Fruit fly (Drosophila melanogaster) whole organism, embryonic: ENCODE measurements around the gene TotZ.

Experiments
- CG11085 ChIP-seq: fragments of 200-800 bp; sonication (Bioruptor generic); IDR thresholded peaks from 2 replicates; pipeline ENCODE4 v1.3.6; 2022; ENCODE audit warnings: missing biosample characterization, missing genetic modification characterization
- CG11560 ChIP-seq: fragments of 200-800 bp; sonication (Bioruptor generic); IDR thresholded peaks from 3 replicates; pipeline ENCODE4 v1.3.6; 2022; ENCODE audit warnings: missing biosample characterization, missing genetic modification characterization
- CG11696 ChIP-seq: fragments of 200-800 bp; sonication (Bioruptor generic); IDR thresholded peaks from 2 replicates; pipeline ENCODE4 v1.3.6; 2022; ENCODE audit warnings: missing biosample characterization, missing genetic modification characterization
- CG1233 ChIP-seq: fragments of 200-800 bp; sonication (Bioruptor generic); optimal IDR thresholded peaks from 4 replicates; lab custom pipeline; 2018; ENCODE audit warnings: missing biosample characterization, mild to moderate bottlenecking, missing genetic modification characterization
- CG15269 ChIP-seq: fragments of 200-800 bp; sonication (Bioruptor generic); optimal IDR thresholded peaks from 2 replicates; lab custom pipeline; 2018; ENCODE audit warnings: missing biosample characterization, mild to moderate bottlenecking, missing genetic modification characterization, moderate library complexity
- CG18262 ChIP-seq: fragments of 200-800 bp; optimal IDR thresholded peaks from 3 replicates; lab custom pipeline; 2019; ENCODE audit warnings: missing biosample characterization, mild to moderate bottlenecking, missing genetic modification characterization, moderate library complexity
- CG18599 ChIP-seq: fragments of 200-800 bp; sonication (Bioruptor generic); optimal IDR thresholded peaks from 3 replicates; lab custom pipeline; 2017; ENCODE audit warnings: missing biosample characterization, missing genetic modification characterization, mild to moderate bottlenecking, moderate library complexity, missing genetic modification reagents
- CG2116 ChIP-seq: fragments of 200-800 bp; sonication (Bioruptor generic); optimal IDR thresholded peaks from 3 replicates; lab custom pipeline; 2018; ENCODE audit warnings: missing biosample characterization, mild to moderate bottlenecking, missing genetic modification characterization
- CG2120 ChIP-seq: fragments of 200-800 bp; sonication (Bioruptor generic); optimal IDR thresholded peaks from 3 replicates; lab custom pipeline; 2016; ENCODE audit warnings: missing biosample characterization, missing genetic modification characterization
- CG2199 ChIP-seq: fragments of 200-800 bp; sonication (Bioruptor generic); IDR thresholded peaks from 3 replicates; pipeline ENCODE4 v1.3.6; 2022; ENCODE audit warnings: missing biosample characterization, missing genetic modification characterization
- CG2712 ChIP-seq: fragments of 200-800 bp; optimal IDR thresholded peaks from 3 replicates; lab custom pipeline; 2019; ENCODE audit warnings: missing biosample characterization, mild to moderate bottlenecking, missing genetic modification characterization, moderate library complexity
- CG30020 ChIP-seq: fragments of 200-800 bp; optimal IDR thresholded peaks from 2 replicates; lab custom pipeline; 2019; ENCODE audit warnings: missing biosample characterization, mild to moderate bottlenecking, missing genetic modification characterization, moderate library complexity
- CG3163 ChIP-seq: fragments of 200-800 bp; sonication (Bioruptor generic); optimal IDR thresholded peaks from 3 replicates; lab custom pipeline; 2016; ENCODE audit warnings: missing biosample characterization, missing genetic modification characterization
- CG43689 ChIP-seq: fragments of 200-800 bp; sonication (Bioruptor generic); IDR thresholded peaks from 2 replicates; pipeline ENCODE4 v1.3.6; 2022; ENCODE audit warnings: missing biosample characterization, missing genetic modification characterization
- CG4424 ChIP-seq: fragments of 200-800 bp; sonication (Bioruptor generic); optimal IDR thresholded peaks from 3 replicates; lab custom pipeline; 2016; ENCODE audit warnings: missing biosample characterization, missing genetic modification characterization
- CG6254 ChIP-seq: fragments of 200-800 bp; sonication (Bioruptor generic); optimal IDR thresholded peaks from 3 replicates; lab custom pipeline; 2017; ENCODE audit warnings: mild to moderate bottlenecking, missing biosample characterization, missing genetic modification reagents, missing genetic modification characterization
- CG7357 ChIP-seq: fragments of 200-800 bp; sonication (Bioruptor generic); IDR thresholded peaks from 3 replicates; pipeline ENCODE4 v1.3.6; 2022; ENCODE audit warnings: missing biosample characterization, missing genetic modification characterization
- CG7987 ChIP-seq: fragments of 200-800 bp; sonication (Bioruptor generic); optimal IDR thresholded peaks from 2 replicates; lab custom pipeline; 2018; ENCODE audit warnings: missing biosample characterization, mild to moderate bottlenecking, missing genetic modification characterization, moderate library complexity
- CG8924 ChIP-seq: fragments of 200-800 bp; optimal IDR thresholded peaks from 3 replicates; lab custom pipeline; 2019; ENCODE audit warnings: missing biosample characterization, mild to moderate bottlenecking, missing genetic modification characterization, moderate library complexity
- CG9215 ChIP-seq: fragments of 200-800 bp; sonication (Bioruptor generic); IDR thresholded peaks from 2 replicates; pipeline ENCODE4 v1.3.6; 2022; ENCODE audit warnings: missing biosample characterization, missing genetic modification characterization
- CG9609 ChIP-seq: fragments of 200-800 bp; sonication (Bioruptor generic); optimal IDR thresholded peaks from 3 replicates; lab custom pipeline; 2016; ENCODE audit warnings: missing biosample characterization, missing genetic modification characterization
- E2f1 ChIP-seq: fragments of 200-800 bp; sonication (Bioruptor generic); IDR thresholded peaks from 2 replicates; pipeline ENCODE4 v1.3.6; 2022; ENCODE audit warnings: missing biosample characterization, missing genetic modification characterization
- Elba2 ChIP-seq: fragments of 200-800 bp; sonication (Bioruptor generic); optimal IDR thresholded peaks from 3 replicates; lab custom pipeline; 2016; ENCODE audit warnings: missing biosample characterization, missing genetic modification characterization
- Hey ChIP-seq: fragments of 200-800 bp; sonication (Bioruptor generic); optimal IDR thresholded peaks from 3 replicates; lab custom pipeline; 2018; ENCODE audit warnings: missing biosample characterization, mild to moderate bottlenecking, missing genetic modification characterization
- Hmr ChIP-seq: fragments of 200-800 bp; sonication (Bioruptor generic); optimal IDR thresholded peaks from 3 replicates; lab custom pipeline; 2017; ENCODE audit warnings: mild to moderate bottlenecking, missing biosample characterization, missing genetic modification reagents, missing genetic modification characterization
- Hr3 ChIP-seq: fragments of 200-800 bp; sonication (Bioruptor generic); optimal IDR thresholded peaks from 3 replicates; lab custom pipeline; 2016; ENCODE audit warnings: missing biosample characterization, missing genetic modification characterization
- MBD-R2 ChIP-seq: fragments of 200-800 bp; sonication (Bioruptor generic); IDR thresholded peaks from 2 replicates; pipeline ENCODE4 v1.3.6; 2022; ENCODE audit warnings: missing biosample characterization, missing genetic modification characterization
- Mrtf ChIP-seq: fragments of 200-800 bp; sonication (Bioruptor generic); IDR thresholded peaks from 3 replicates; pipeline ENCODE4 v1.3.6; 2022; ENCODE audit warnings: missing biosample characterization, missing genetic modification characterization
- NC2α ChIP-seq: fragments of 200-800 bp; sonication (Bioruptor generic); optimal IDR thresholded peaks from 2 replicates; lab custom pipeline; 2016; ENCODE audit warnings: missing biosample characterization, missing genetic modification characterization
- Six4 ChIP-seq: fragments of 200-800 bp; sonication (Bioruptor generic); optimal IDR thresholded peaks from 2 replicates; lab custom pipeline; 2016; ENCODE audit warnings: missing biosample characterization, missing genetic modification characterization
- Taf1 ChIP-seq: fragments of 200-800 bp; sonication (Bioruptor generic); IDR thresholded peaks from 2 replicates; pipeline ENCODE4 v1.3.6; 2022; ENCODE audit warnings: missing biosample characterization, missing genetic modification characterization
- az2 ChIP-seq: fragments of 200-800 bp; sonication (Bioruptor generic); optimal IDR thresholded peaks from 3 replicates; lab custom pipeline; 2016; ENCODE audit warnings: missing biosample characterization, missing genetic modification characterization
- croc ChIP-seq: fragments of 200-800 bp; sonication (Bioruptor generic); conservative IDR thresholded peaks from 3 replicates; pipeline ENCODE4 v1.3.6; 2022; ENCODE audit warnings: missing biosample characterization, missing genetic modification characterization
- crol ChIP-seq: fragments of 200-800 bp; sonication (Bioruptor generic); IDR thresholded peaks from 2 replicates; pipeline ENCODE4 v1.3.6; 2022; ENCODE audit warnings: missing biosample characterization, missing genetic modification characterization
- dpn ChIP-seq, 2 experiments: fragments of 200-800 bp; sonication (Bioruptor generic); optimal IDR thresholded peaks; 3 replicates each; lab custom pipeline; 2016; ENCODE audit warnings: missing biosample characterization in 2 of 2, missing genetic modification characterization in 2 of 2
- exex ChIP-seq: fragments of 200-800 bp; sonication (Bioruptor generic); optimal IDR thresholded peaks from 4 replicates; lab custom pipeline; 2018; ENCODE audit warnings: missing biosample characterization, mild to moderate bottlenecking, missing genetic modification characterization, moderate library complexity
- fu2 ChIP-seq: fragments of 200-800 bp; sonication (Bioruptor generic); optimal IDR thresholded peaks from 2 replicates; lab custom pipeline; 2016; ENCODE audit warnings: missing biosample characterization, missing genetic modification characterization
- gem ChIP-seq: fragments of 200-800 bp; sonication (Bioruptor generic); optimal IDR thresholded peaks from 2 replicates; lab custom pipeline; 2019; ENCODE audit warnings: missing biosample characterization, mild to moderate bottlenecking, missing genetic modification characterization, moderate library complexity
- gro ChIP-seq: fragments of 200-800 bp; sonication (Bioruptor generic); optimal IDR thresholded peaks from 2 replicates; lab custom pipeline; 2016; ENCODE audit warnings: missing biosample characterization, missing genetic modification characterization
- ham ChIP-seq: fragments of 200-800 bp; sonication (Bioruptor generic); IDR thresholded peaks from 2 replicates; pipeline ENCODE4 v1.3.6; 2022; ENCODE audit warnings: missing biosample characterization, missing genetic modification characterization
- lab ChIP-seq: fragments of 200-800 bp; sonication (Bioruptor generic); optimal IDR thresholded peaks from 3 replicates; lab custom pipeline; 2017; ENCODE audit warnings: missing biosample characterization, missing genetic modification characterization, mild to moderate bottlenecking, moderate library complexity, missing genetic modification reagents
- maf-S ChIP-seq: fragments of 200-800 bp; sonication (Bioruptor generic); optimal IDR thresholded peaks from 2 replicates; lab custom pipeline; 2016; ENCODE audit warnings: missing biosample characterization, missing genetic modification characterization
- oc ChIP-seq: fragments of 200-800 bp; sonication (Bioruptor generic); optimal IDR thresholded peaks from 2 replicates; lab custom pipeline; 2018; ENCODE audit warnings: missing biosample characterization, mild to moderate bottlenecking, missing genetic modification characterization, moderate library complexity
- odd ChIP-seq: fragments of 200-800 bp; sonication (Bioruptor generic); optimal IDR thresholded peaks from 2 replicates; lab custom pipeline; 2017; ENCODE audit warnings: missing biosample characterization, mild to moderate bottlenecking, missing genetic modification characterization
- onecut ChIP-seq: fragments of 200-800 bp; sonication (Bioruptor generic); IDR thresholded peaks from 2 replicates; pipeline ENCODE4 v1.3.6; 2022; ENCODE audit warnings: missing biosample characterization, missing genetic modification characterization
- repo ChIP-seq: fragments of 200-800 bp; sonication (Bioruptor generic); optimal IDR thresholded peaks from 2 replicates; lab custom pipeline; 2016; ENCODE audit warnings: missing biosample characterization, missing genetic modification characterization
- salm ChIP-seq: fragments of 200-800 bp; sonication (Bioruptor generic); optimal IDR thresholded peaks from 2 replicates; lab custom pipeline; 2018; ENCODE audit warnings: missing biosample characterization, mild to moderate bottlenecking, missing genetic modification characterization
- sens-2 ChIP-seq: fragments of 200-800 bp; sonication (Bioruptor generic); IDR thresholded peaks from 2 replicates; pipeline ENCODE4 v1.3.6; 2022; ENCODE audit warnings: missing biosample characterization, missing genetic modification characterization
- sqz ChIP-seq: fragments of 200-800 bp; sonication (Bioruptor generic); optimal IDR thresholded peaks from 3 replicates; lab custom pipeline; 2018; ENCODE audit warnings: missing biosample characterization, mild to moderate bottlenecking, missing genetic modification characterization
- sug ChIP-seq: fragments of 200-800 bp; optimal IDR thresholded peaks from 2 replicates; lab custom pipeline; 2019; ENCODE audit warnings: missing biosample characterization, mild to moderate bottlenecking, missing genetic modification characterization, moderate library complexity
- vfl ChIP-seq: fragments of 200-800 bp; sonication (Bioruptor generic); optimal IDR thresholded peaks from 2 replicates; lab custom pipeline; 2016; ENCODE audit warnings: missing biosample characterization, missing genetic modification characterization

TotZ gene

DNA sequence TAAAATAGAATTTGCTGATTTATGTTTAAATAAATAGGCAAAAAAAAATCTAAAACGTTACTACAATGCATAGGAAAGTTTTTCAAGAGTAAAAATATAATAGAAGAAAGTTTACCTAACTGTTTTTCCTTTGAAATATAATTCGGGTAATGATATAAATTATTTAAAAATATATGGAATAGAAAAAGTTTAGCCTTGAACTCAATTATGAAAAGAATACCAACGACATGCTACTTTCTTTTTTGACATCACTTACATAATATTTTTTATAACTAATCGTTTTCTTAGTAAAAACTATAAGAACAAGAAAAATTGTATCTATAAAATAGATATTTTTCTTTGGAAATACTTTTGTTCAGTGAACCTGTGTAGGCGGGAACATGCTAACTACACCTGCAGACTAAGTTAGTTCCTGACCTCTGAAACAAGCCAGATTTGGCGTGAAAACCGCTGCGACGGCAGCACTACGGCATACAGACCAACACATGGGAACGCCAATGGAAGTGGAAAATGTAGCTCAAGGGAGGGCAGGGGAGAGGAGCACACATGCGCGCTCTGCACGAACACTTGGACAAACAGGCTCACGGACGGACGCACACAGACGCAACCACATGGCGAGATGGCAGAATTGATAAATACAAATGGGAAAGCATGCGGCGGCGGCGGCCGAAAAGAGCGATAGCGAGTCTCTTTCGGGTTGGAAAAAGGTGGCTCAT, 48.0 kb upstream of the TotZ start (continued):
- TF ChIP-seq CG6254 (GFP tag; lab: Kevin White, UChicago) = no peak
- no peak for TF ChIP-seq E2f1 (GFP tag; lab: Robert Waterston, UW)
- TF ChIP-seq crol (GFP tag; lab: Robert Waterston, UW) = peak; percentile 99
- TF ChIP-seq CG18599 (GFP tag; lab: Kevin White, UChicago) = peak; percentile 45
- no peak for TF ChIP-seq CG9609 (GFP tag; lab: Kevin White, UChicago)
- TF ChIP-seq maf-S (GFP tag; lab: Kevin White, UChicago) = no peak
- peak; percentile 48 for TF ChIP-seq CG7987 (GFP tag; lab: Kevin White, UChicago)
- no peak for TF ChIP-seq exex
- TF ChIP-seq CG9215 (GFP tag; lab: Robert Waterston, UW) = no peak
- TF ChIP-seq vfl (GFP tag; lab: Kevin White, UChicago) = no peak
- peak; percentile 46 for TF ChIP-seq Hey (tag; lab: Kevin White, UChicago)
- TF ChIP-seq oc (tag; lab: Kevin White, UChicago) = no peak
- TF ChIP-seq CG2199 = 0 out of 3 replicates have a peak, but pooled peaks have one; percentile 54
- no peak for TF ChIP-seq croc (GFP tag; lab: Robert Waterston, UW)
- peak; percentile 17; the same call in 1 of the 2 replicates for TF ChIP-seq MBD-R2 (GFP tag; lab: Robert Waterston, UW)
- TF ChIP-seq odd (GFP tag; lab: Kevin White, UChicago) = no peak
- TF ChIP-seq CG2712 (tag; lab: Kevin White, UChicago) = peak; percentile 36
- TF ChIP-seq Six4 (GFP tag; lab: Kevin White, UChicago) = no peak
- TF ChIP-seq salm (tag; lab: Kevin White, UChicago) = no peak
- TF ChIP-seq Taf1 = no peak
- no peak for TF ChIP-seq CG7357 (GFP tag; lab: Robert Waterston, UW)
- TF ChIP-seq CG11560 (tag; lab: Robert Waterston, UW) = no peak
- TF ChIP-seq ham = no peak
- no peak for TF ChIP-seq NC2α (GFP tag; lab: Kevin White, UChicago)
- no peak for TF ChIP-seq CG8924 (tag; lab: Kevin White, UChicago)
- TF ChIP-seq sens-2 (GFP tag; lab: Robert Waterston, UW) = no peak
- no peak for TF ChIP-seq CG4424
- TF ChIP-seq CG18262 (tag; lab: Kevin White, UChicago) = peak; percentile 57
- TF ChIP-seq CG30020 = no peak
- TF ChIP-seq CG1233 = no peak
- no peak for TF ChIP-seq gro (GFP tag; lab: Kevin White, UChicago)
- no peak for TF ChIP-seq Elba2 (GFP tag; lab: Kevin White, UChicago)
- no peak for TF ChIP-seq fu2 (GFP tag; lab: Kevin White, UChicago)
- no peak for TF ChIP-seq CG2116 (GFP tag; lab: Kevin White, UChicago)
- peak; percentile 43 for TF ChIP-seq lab (GFP tag; lab: Kevin White, UChicago)
- TF ChIP-seq dpn (GFP tag; optimal IDR thresholded peaks at IDR 0.05; lab: Kevin White, UChicago) = no peak
- TF ChIP-seq CG2120 (GFP tag; lab: Kevin White, UChicago) = no peak
- TF ChIP-seq CG3163 (GFP tag; lab: Kevin White, UChicago) = no peak
- no peak for TF ChIP-seq onecut
- peak; percentile 77 for TF ChIP-seq sug (tag; lab: Kevin White, UChicago)
- peak; percentile 20 for TF ChIP-seq az2 (GFP tag; lab: Kevin White, UChicago)
- no peak for TF ChIP-seq CG11696 (GFP tag; lab: Robert Waterston, UW)
- no peak for TF ChIP-seq sqz (GFP tag; lab: Kevin White, UChicago)
- no peak for TF ChIP-seq CG43689 (GFP tag; lab: Robert Waterston, UW)
- peak; percentile 38 for TF ChIP-seq Hr3
- TF ChIP-seq Hmr (GFP tag; lab: Kevin White, UChicago) = no peak
- TF ChIP-seq CG11085 (GFP tag; lab: Robert Waterston, UW) = no peak
- TF ChIP-seq repo (GFP tag; lab: Kevin White, UChicago) = no peak
- TF ChIP-seq Mrtf = no peak
- TF ChIP-seq CG15269 = peak; percentile 53
- peak; percentile 61 for TF ChIP-seq gem (tag; lab: Kevin White, UChicago)
